Worm (Caenorhabditis elegans) whole organism, young adult: ENCODE measurements around the gene skpo-2.
A peak's percentile ranks its signal among the peaks of the same experiment; 100 is the strongest.

Experiments
- B0261.1 ChIP-seq: sonication (generic microtip); optimal IDR thresholded peaks from 2 replicates; lab custom pipeline; 2016; ENCODE audit warnings: mild to moderate bottlenecking, missing genetic modification characterization, moderate library complexity, missing compliant biosample characterization
- C06A6.2 ChIP-seq: fragments of 200-800 bp; sonication (Bioruptor generic); conservative IDR thresholded peaks from 2 replicates; pipeline ENCODE4 v1.3.6; 2022; ENCODE audit warnings: missing genetic modification characterization, missing compliant biosample characterization
- C17E4.6 ChIP-seq: fragments of 200-800 bp; sonication (Bioruptor generic); IDR thresholded peaks from 2 replicates; pipeline ENCODE4 v1.3.6; 2022; ENCODE audit warnings: missing genetic modification reagents, missing genetic modification characterization, missing compliant biosample characterization
- F23B12.7 ChIP-seq: sonication (generic microtip); optimal IDR thresholded peaks from 2 replicates; lab custom pipeline; 2017; ENCODE audit warnings: missing genetic modification characterization, mild to moderate bottlenecking, missing compliant biosample characterization, antibody characterized with exemption, moderate library complexity; ENCODE audit not compliant: insufficient read depth
- F49E8.2 ChIP-seq: sonication (generic microtip); optimal IDR thresholded peaks from 3 replicates; lab custom pipeline; 2017; ENCODE audit warnings: missing genetic modification characterization, mild to moderate bottlenecking, missing compliant biosample characterization, antibody characterized with exemption, moderate library complexity; ENCODE audit not compliant: insufficient read depth
- F57C9.4 ChIP-seq: sonication (generic microtip); optimal IDR thresholded peaks from 2 replicates; lab custom pipeline; 2017; ENCODE audit warnings: mild to moderate bottlenecking, missing genetic modification characterization, missing compliant biosample characterization
- T07F8.4 ChIP-seq: sonication (generic microtip); optimal IDR thresholded peaks from 2 replicates; lab custom pipeline; 2016; ENCODE audit warnings: mild to moderate bottlenecking, missing genetic modification characterization, moderate library complexity, missing compliant biosample characterization
- Y53G8AR.9 ChIP-seq: fragments of 200-800 bp; sonication (Bioruptor generic); conservative IDR thresholded peaks from 2 replicates; pipeline ENCODE4 v1.3.6; 2022; ENCODE audit warnings: missing genetic modification reagents, missing genetic modification characterization, missing compliant biosample characterization
- Y79H2A.3 ChIP-seq: fragments of 200-800 bp; sonication (Bioruptor generic); conservative IDR thresholded peaks from 2 replicates; pipeline ENCODE4 v1.3.6; 2022; ENCODE audit warnings: missing genetic modification reagents, missing genetic modification characterization, missing compliant biosample characterization
- ama-1 ChIP-seq, 3 experiments: fragments of 150-350 bp in 1 of 3; sonication (generic microtip) in 2 of 3; optimal IDR thresholded peaks; 2 replicates each; lab custom pipeline; 2014 to 2018; ENCODE audit warnings: missing biosample characterization in 2 of 3, missing genetic modification characterization in 2 of 3, missing genetic modification reagents in 2 of 3
- aptf-2 ChIP-seq: fragments of 200-800 bp; sonication (Bioruptor generic); conservative IDR thresholded peaks from 2 replicates; pipeline ENCODE4 v1.3.6; 2022; ENCODE audit warnings: missing genetic modification reagents, missing genetic modification characterization, missing compliant biosample characterization
- atf-7 ChIP-seq: sonication (generic microtip); optimal IDR thresholded peaks from 2 replicates; lab custom pipeline; 2017; ENCODE audit warnings: mild to moderate bottlenecking, missing genetic modification characterization, missing compliant biosample characterization
- athp-1 ChIP-seq: sonication (generic microtip); optimal IDR thresholded peaks from 2 replicates; lab custom pipeline; 2017; ENCODE audit warnings: mild to moderate bottlenecking, missing genetic modification characterization, missing compliant biosample characterization
- bed-1 ChIP-seq: fragments of 200-800 bp; sonication (Bioruptor generic); IDR thresholded peaks from 2 replicates; pipeline ENCODE4 v1.3.6; 2022; ENCODE audit warnings: missing genetic modification reagents, missing genetic modification characterization, missing compliant biosample characterization
- ccch-3 ChIP-seq: fragments of 200-800 bp; sonication (Bioruptor generic); optimal IDR thresholded peaks from 2 replicates; lab custom pipeline; 2018; ENCODE audit warnings: mild to moderate bottlenecking, missing genetic modification characterization, missing compliant biosample characterization
- cebp-2 ChIP-seq: fragments of 200-800 bp; sonication (Bioruptor generic); IDR thresholded peaks from 2 replicates; pipeline ENCODE4 v1.3.6; 2022; ENCODE audit warnings: missing genetic modification characterization, missing compliant biosample characterization
- ceh-27 ChIP-seq: fragments of 200-800 bp; sonication (Bioruptor generic); optimal IDR thresholded peaks from 2 replicates; lab custom pipeline; 2018; ENCODE audit warnings: mild to moderate bottlenecking, missing genetic modification characterization, moderate library complexity, missing compliant biosample characterization
- ceh-58 ChIP-seq: fragments of 200-800 bp; sonication (Bioruptor generic); IDR thresholded peaks from 2 replicates; pipeline ENCODE4 v1.3.6; 2022; ENCODE audit warnings: missing genetic modification characterization, missing compliant biosample characterization
- chd-7 ChIP-seq: sonication (generic microtip); optimal IDR thresholded peaks from 2 replicates; lab custom pipeline; 2016; ENCODE audit warnings: mild to moderate bottlenecking, missing genetic modification characterization, moderate library complexity, missing compliant biosample characterization
- die-1 ChIP-seq: sonication (generic microtip); optimal IDR thresholded peaks from 2 replicates; lab custom pipeline; 2016; ENCODE audit warnings: missing genotype, mild to moderate bottlenecking, missing genetic modification characterization, missing compliant biosample characterization
- dpff-1 ChIP-seq: sonication (generic microtip); optimal IDR thresholded peaks from 2 replicates; lab custom pipeline; 2017; ENCODE audit warnings: mild to moderate bottlenecking, missing genetic modification characterization, missing compliant biosample characterization
- dpl-1 ChIP-seq: fragments of 150-350 bp; optimal IDR thresholded peaks from 2 replicates; lab custom pipeline; 2014; ENCODE audit warnings: missing biosample characterization, missing genetic modification reagents, missing genetic modification characterization
- egl-44 ChIP-seq: fragments of 200-800 bp; sonication (Bioruptor generic); IDR thresholded peaks from 2 replicates; pipeline ENCODE4 v1.3.6; 2022; ENCODE audit warnings: missing genetic modification reagents, missing genetic modification characterization, missing compliant biosample characterization
- ets-4 ChIP-seq: fragments of 200-800 bp; sonication (Bioruptor generic); optimal IDR thresholded peaks from 2 replicates; lab custom pipeline; 2018; ENCODE audit warnings: mild to moderate bottlenecking, missing genetic modification characterization, missing compliant biosample characterization
- him-1 ChIP-seq: sonication (generic microtip); optimal IDR thresholded peaks from 2 replicates; lab custom pipeline; 2016; ENCODE audit warnings: missing genotype, missing genetic modification reagents, missing genetic modification characterization, missing compliant biosample characterization
- hmg-20 ChIP-seq: fragments of 200-800 bp; sonication (Bioruptor generic); IDR thresholded peaks from 2 replicates; pipeline ENCODE4 v1.3.6; 2022; ENCODE audit warnings: missing genetic modification reagents, missing genetic modification characterization, missing compliant biosample characterization
- hrde-1 ChIP-seq: sonication (generic microtip); optimal IDR thresholded peaks from 2 replicates; lab custom pipeline; 2016; ENCODE audit warnings: missing genetic modification characterization, mild to moderate bottlenecking, missing compliant biosample characterization, moderate library complexity, missing genotype, missing genetic modification reagents, borderline replicate concordance
- hsf-1 ChIP-seq: fragments of 200-800 bp; sonication (Bioruptor generic); IDR thresholded peaks from 2 replicates; pipeline ENCODE4 v1.3.6; 2022; ENCODE audit warnings: missing genetic modification reagents, missing genetic modification characterization, missing compliant biosample characterization
- lin-54 ChIP-seq: fragments of 200-800 bp; sonication (Bioruptor generic); optimal IDR thresholded peaks from 2 replicates; lab custom pipeline; 2018; ENCODE audit warnings: mild to moderate bottlenecking, missing genetic modification characterization, missing compliant biosample characterization
- lsl-1 ChIP-seq: fragments of 200-800 bp; sonication (Bioruptor generic); optimal IDR thresholded peaks from 2 replicates; lab custom pipeline; 2018; ENCODE audit warnings: mild to moderate bottlenecking, missing genetic modification characterization, moderate library complexity, missing compliant biosample characterization
- madf-3 ChIP-seq: fragments of 200-800 bp; sonication (Bioruptor generic); IDR thresholded peaks from 2 replicates; pipeline ENCODE4 v1.3.6; 2022; ENCODE audit warnings: missing genetic modification reagents, missing genetic modification characterization, missing compliant biosample characterization
- madf-6 ChIP-seq: fragments of 200-800 bp; sonication (Bioruptor generic); IDR thresholded peaks from 2 replicates; pipeline ENCODE4 v1.3.6; 2022; ENCODE audit warnings: missing genetic modification reagents, missing genetic modification characterization, missing compliant biosample characterization
- mel-28 ChIP-seq: sonication (generic microtip); optimal IDR thresholded peaks from 2 replicates; lab custom pipeline; 2016; ENCODE audit warnings: borderline replicate concordance, mild to moderate bottlenecking, missing genetic modification characterization, missing compliant biosample characterization
- mxl-1 ChIP-seq: sonication (generic microtip); optimal IDR thresholded peaks from 2 replicates; lab custom pipeline; 2016; ENCODE audit warnings: missing genetic modification characterization, missing compliant biosample characterization
- nfya-2 ChIP-seq: fragments of 200-800 bp; sonication (Bioruptor generic); IDR thresholded peaks from 2 replicates; pipeline ENCODE4 v1.3.6; 2022; ENCODE audit warnings: missing genetic modification reagents, missing genetic modification characterization, missing compliant biosample characterization
- nhr-120 ChIP-seq: fragments of 200-800 bp; sonication (Bioruptor generic); IDR thresholded peaks from 2 replicates; pipeline ENCODE4 v1.3.6; 2022; ENCODE audit warnings: missing genetic modification characterization, missing compliant biosample characterization
- rpc-1 ChIP-seq, 2 experiments: fragments of 150-350 bp in 1 of 2; sonication (generic microtip) in 1 of 2; optimal IDR thresholded peaks; 2 replicates each; lab custom pipeline; 2014 to 2018; ENCODE audit warnings: missing biosample characterization in 1 of 2, missing genetic modification characterization in 1 of 2, missing genetic modification reagents in 1 of 2, missing genotype in 1 of 2
- sdz-38 ChIP-seq: sonication (generic microtip); optimal IDR thresholded peaks from 2 replicates; lab custom pipeline; 2016; ENCODE audit warnings: missing genotype, missing genetic modification characterization, missing compliant biosample characterization
- sea-2 ChIP-seq: fragments of 200-800 bp; sonication (Bioruptor generic); IDR thresholded peaks from 2 replicates; pipeline ENCODE4 v1.3.6; 2022; ENCODE audit warnings: missing genetic modification characterization, missing compliant biosample characterization
- snpc-1.1 ChIP-seq: sonication (generic microtip); optimal IDR thresholded peaks from 2 replicates; lab custom pipeline; 2017; ENCODE audit warnings: missing genetic modification characterization, mild to moderate bottlenecking, missing compliant biosample characterization, antibody characterized with exemption, moderate library complexity, missing genotype, missing genetic modification reagents; ENCODE audit not compliant: insufficient read depth
- snpc-3.4 ChIP-seq: sonication (generic microtip); optimal IDR thresholded peaks from 2 replicates; lab custom pipeline; 2017; ENCODE audit warnings: missing genetic modification characterization, mild to moderate bottlenecking, missing compliant biosample characterization, antibody characterized with exemption, moderate library complexity, missing genotype, missing genetic modification reagents
- somi-1 ChIP-seq: fragments of 200-800 bp; sonication (Bioruptor generic); optimal IDR thresholded peaks from 2 replicates; lab custom pipeline; 2018; ENCODE audit warnings: mild to moderate bottlenecking, missing genetic modification characterization, missing compliant biosample characterization
- tbp1 ChIP-seq: fragments of 200-800 bp; sonication (Bioruptor generic); optimal IDR thresholded peaks from 2 replicates; lab custom pipeline; 2018; ENCODE audit warnings: mild to moderate bottlenecking, missing genetic modification characterization, missing compliant biosample characterization
- tbx-9 ChIP-seq: sonication (generic microtip); optimal IDR thresholded peaks from 2 replicates; lab custom pipeline; 2016; ENCODE audit warnings: borderline replicate concordance, missing genetic modification characterization, inconsistent platforms, missing compliant biosample characterization
- unc-62 ChIP-seq: fragments of 150-350 bp; optimal IDR thresholded peaks from 2 replicates; lab custom pipeline; 2014; ENCODE audit warnings: missing biosample characterization, missing genetic modification reagents, missing genetic modification characterization
- xnd-1 ChIP-seq: sonication (generic microtip); optimal IDR thresholded peaks from 2 replicates; lab custom pipeline; 2016; ENCODE audit warnings: missing genotype, missing genetic modification reagents, missing genetic modification characterization, missing compliant biosample characterization
- zfh-2 ChIP-seq: fragments of 200-800 bp; sonication (Bioruptor generic); conservative IDR thresholded peaks from 2 replicates; pipeline ENCODE4 v1.3.6; 2022; ENCODE audit warnings: missing genetic modification reagents, missing genetic modification characterization, missing compliant biosample characterization

Gene skpo-2

ce11 chrII:3439244-3439698 lies 3.0 kb upstream of the skpo-2 start (continued):
- TF ChIP-seq lsl-1 (peak; percentile 65), ets-4 (GFP tag; lab: Kevin White, UChicago) (peak; percentile 33), Y53G8AR.9 (peak; percentile 73; the same call in 1 of the 2 replicates), lin-54 (peak; percentile 59), dpl-1 (GFP tag; lab: Kevin White, UChicago) (no peak), Y79H2A.3 (GFP tag; lab: Robert Waterston, UW) (no peak), madf-3 (GFP tag; lab: Robert Waterston, UW) (no peak), mel-28 (tag; lab: Kevin White, UChicago) (no peak), unc-62 (no peak), ceh-27 (GFP tag; lab: Kevin White, UChicago) (peak; percentile 48), xnd-1 (peak; percentile 10), him-1 (tag; lab: Kevin White, UChicago) (peak; percentile 93), F23B12.7 (no peak), snpc-1.1 (peak; percentile 7), athp-1 (tag; lab: Kevin White, UChicago) (peak; percentile 74), C17E4.6 (peak; percentile 77), nfya-2 (GFP tag; lab: Robert Waterston, UW) (no peak), B0261.1 (peak; percentile 97), zfh-2 (GFP tag; lab: Robert Waterston, UW) (peak; percentile 92), T07F8.4 (tag; lab: Kevin White, UChicago) (peak; percentile 80), ama-1 (optimal IDR thresholded peaks at IDR 0.05; lab: Kevin White, UChicago) (no peak), ama-1 (GFP tag; optimal IDR thresholded peaks at IDR 0.05; lab: Kevin White, UChicago) (peak in 1 of 2 experiments; percentile 65), atf-7 (tag; lab: Kevin White, UChicago) (peak; percentile 75), ceh-58 (0 out of 2 replicates have a peak, but pooled peaks have one; percentile 54), hrde-1 (peak; percentile 51), die-1 (tag; lab: Kevin White, UChicago) (peak; percentile 80), sdz-38 (tag; lab: Kevin White, UChicago) (no peak), nhr-120 (GFP tag; lab: Robert Waterston, UW) (0 out of 2 replicates have a peak, but pooled peaks have one; percentile 79), ccch-3 (GFP tag; lab: Kevin White, UChicago) (no peak), bed-1 (GFP tag; lab: Robert Waterston, UW) (no peak), F49E8.2 (tag; lab: Kevin White, UChicago) (no peak), C06A6.2 (GFP tag; lab: Robert Waterston, UW) (peak; percentile 30; the same call in 1 of the 2 replicates), chd-7 (tag; lab: Kevin White, UChicago) (peak; percentile 70), cebp-2 (GFP tag; lab: Robert Waterston, UW) (0 out of 2 replicates have a peak, but pooled peaks have one; percentile 46), snpc-3.4 (tag; lab: Kevin White, UChicago) (peak; percentile 11), somi-1 (GFP tag; lab: Kevin White, UChicago) (peak; percentile 68), dpff-1 (no peak), tbp1 (GFP tag; lab: Kevin White, UChicago) (peak; percentile 97), egl-44 (GFP tag; lab: Robert Waterston, UW) (peak; percentile 81; the same call in 1 of the 2 replicates), aptf-2 (GFP tag; lab: Robert Waterston, UW) (peak; percentile 43; the same call in 1 of the 2 replicates), rpc-1 (optimal IDR thresholded peaks at IDR 0.05; lab: Kevin White, UChicago) (peak; percentile 90), rpc-1 (tag; optimal IDR thresholded peaks at IDR 0.05; lab: Kevin White, UChicago) (peak; percentile 87), hmg-20 (peak; percentile 63; the same call in 1 of the 2 replicates), mxl-1 (tag; lab: Kevin White, UChicago) (peak; percentile 58), sea-2 (GFP tag; lab: Robert Waterston, UW) (no peak), hsf-1 (GFP tag; lab: Robert Waterston, UW) (no peak), F57C9.4 (no peak), madf-6 (peak; percentile 69), tbx-9 (tag; lab: Kevin White, UChicago) (no peak)
